Worm (Caenorhabditis elegans) whole organism, late embryonic: ENCODE data around the gene T05C1.3.

Experiments used
- ceh-48 ChIP-seq: sonication (generic microtip); optimal IDR thresholded peaks from 2 replicates; lab custom pipeline; 2016; ENCODE audit warnings: missing genetic modification characterization, inconsistent platforms, missing compliant biosample characterization
- che-1 ChIP-seq: sonication (generic microtip); optimal IDR thresholded peaks from 2 replicates; lab custom pipeline; 2016; ENCODE audit warnings: mild to moderate bottlenecking, missing genetic modification characterization, missing compliant biosample characterization
- hlh-13 ChIP-seq: fragments of 200-800 bp; sonication (Bioruptor generic); optimal IDR thresholded peaks from 2 replicates; lab custom pipeline; 2018; ENCODE audit warnings: mild to moderate bottlenecking, missing genetic modification characterization, missing compliant biosample characterization
- nfya-1 ChIP-seq: sonication (generic microtip); optimal IDR thresholded peaks from 2 replicates; lab custom pipeline; 2017; ENCODE audit warnings: missing genetic modification characterization, mild to moderate bottlenecking, missing compliant biosample characterization, antibody characterized with exemption, moderate library complexity
- sdc-2 ChIP-seq: sonication (generic microtip); optimal IDR thresholded peaks from 2 replicates; lab custom pipeline; 2016; ENCODE audit warnings: missing genotype, missing genetic modification characterization, missing compliant biosample characterization
- zip-5 ChIP-seq: sonication (generic microtip); optimal IDR thresholded peaks from 2 replicates; lab custom pipeline; 2016; ENCODE audit warnings: missing genetic modification characterization, missing compliant biosample characterization

DNA sequence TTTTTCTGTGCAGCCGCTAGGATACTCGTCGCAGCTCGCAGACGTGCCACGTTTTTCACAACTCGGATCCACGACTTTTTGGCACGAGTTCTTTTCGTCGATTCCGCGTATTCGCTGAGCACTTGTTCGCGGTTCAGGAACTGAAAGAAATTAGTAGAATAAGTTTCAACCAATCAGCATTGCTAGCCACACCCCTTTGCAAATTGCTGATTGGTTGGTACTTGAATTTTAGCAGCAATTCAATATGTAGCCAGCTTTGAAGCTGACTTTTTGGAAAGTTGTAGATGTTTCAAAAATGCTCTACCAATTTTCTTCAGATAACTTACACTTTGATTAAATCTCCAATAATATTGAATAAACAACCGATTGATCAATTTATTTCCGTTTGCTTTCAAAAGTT is 47.9 kb downstream of the T05C1.3 start:
- TF ChIP-seq nfya-1 (tag; lab: Kevin White, UChicago) (peak; percentile 81), zip-5 (tag; lab: Kevin White, UChicago) (no peak), hlh-13 (GFP tag; lab: Kevin White, UChicago) (no peak), sdc-2 (no peak), che-1 (tag; lab: Kevin White, UChicago) (no peak), ceh-48 (tag; lab: Kevin White, UChicago) (no peak)
